Fruit fly (Drosophila melanogaster) whole organism, embryonic: ENCODE results near the gene Etfb.

Experiments
- B-H2 ChIP-seq: fragments of 200-800 bp; sonication (Bioruptor generic); optimal IDR thresholded peaks from 2 replicates; lab custom pipeline; 2018; ENCODE audit warnings: missing biosample characterization, mild to moderate bottlenecking, missing genetic modification characterization
- BEAF-32 ChIP-seq: fragments of 200-800 bp; sonication (Bioruptor generic); optimal IDR thresholded peaks from 3 replicates; lab custom pipeline; 2017; ENCODE audit warnings: missing biosample characterization, missing genetic modification characterization, mild to moderate bottlenecking, moderate library complexity, missing genetic modification reagents
- CG10959 ChIP-seq: fragments of 200-800 bp; sonication (Bioruptor generic); IDR thresholded peaks from 2 replicates; pipeline ENCODE4 v1.3.6; 2022; ENCODE audit warnings: missing biosample characterization, missing genetic modification characterization
- CG12744 ChIP-seq: fragments of 200-800 bp; sonication (Bioruptor generic); optimal IDR thresholded peaks from 2 replicates; lab custom pipeline; 2016; ENCODE audit warnings: missing biosample characterization, missing genetic modification characterization
- CG13894 ChIP-seq: fragments of 200-800 bp; sonication (Bioruptor generic); optimal IDR thresholded peaks from 3 replicates; lab custom pipeline; 2018; ENCODE audit warnings: missing biosample characterization, mild to moderate bottlenecking, missing genetic modification characterization, moderate library complexity
- CG1603 ChIP-seq: fragments of 200-800 bp; sonication (Bioruptor generic); optimal IDR thresholded peaks from 2 replicates; lab custom pipeline; 2019; ENCODE audit warnings: missing biosample characterization, mild to moderate bottlenecking, missing genetic modification characterization, moderate library complexity
- CG17612 ChIP-seq: fragments of 200-800 bp; sonication (Bioruptor generic); IDR thresholded peaks from 2 replicates; pipeline ENCODE4 v1.3.6; 2022; ENCODE audit warnings: missing biosample characterization, missing genetic modification characterization
- CG2129 ChIP-seq: fragments of 200-800 bp; sonication (Bioruptor generic); IDR thresholded peaks from 2 replicates; pipeline ENCODE4 v1.3.6; 2022; ENCODE audit warnings: missing biosample characterization, missing genetic modification characterization; ENCODE audit not compliant: partially characterized antibody
- CG3281 ChIP-seq: fragments of 200-800 bp; sonication (Bioruptor generic); optimal IDR thresholded peaks from 3 replicates; lab custom pipeline; 2017; ENCODE audit warnings: missing biosample characterization, mild to moderate bottlenecking, missing genetic modification characterization
- CG3847 ChIP-seq: fragments of 200-800 bp; sonication (Bioruptor generic); IDR thresholded peaks from 2 replicates; pipeline ENCODE4 v1.3.6; 2022; ENCODE audit warnings: missing biosample characterization, missing genetic modification characterization
- CG4404 ChIP-seq: fragments of 200-800 bp; sonication (Bioruptor generic); IDR thresholded peaks from 2 replicates; pipeline ENCODE4 v1.3.6; 2022; ENCODE audit warnings: missing biosample characterization, missing genetic modification characterization
- CG4617 ChIP-seq: fragments of 200-800 bp; sonication (Bioruptor generic); optimal IDR thresholded peaks from 3 replicates; lab custom pipeline; 2016; ENCODE audit warnings: missing biosample characterization, missing genetic modification characterization, borderline replicate concordance
- CG4730 ChIP-seq: fragments of 200-800 bp; sonication (Bioruptor generic); IDR thresholded peaks from 2 replicates; pipeline ENCODE4 v1.3.6; 2022; ENCODE audit warnings: missing biosample characterization, missing genetic modification characterization
- CG6254 ChIP-seq: fragments of 200-800 bp; sonication (Bioruptor generic); optimal IDR thresholded peaks from 3 replicates; lab custom pipeline; 2017; ENCODE audit warnings: mild to moderate bottlenecking, missing biosample characterization, missing genetic modification reagents, missing genetic modification characterization
- CG6791 ChIP-seq: fragments of 200-800 bp; sonication (Bioruptor generic); IDR thresholded peaks from 3 replicates; pipeline ENCODE4 v1.3.6; 2022; ENCODE audit warnings: missing biosample characterization, missing genetic modification characterization; ENCODE audit not compliant: partially characterized antibody
- CG7928 ChIP-seq: fragments of 200-800 bp; sonication (Bioruptor generic); optimal IDR thresholded peaks from 2 replicates; lab custom pipeline; 2017; ENCODE audit warnings: missing biosample characterization, mild to moderate bottlenecking, missing genetic modification characterization
- CG8359 ChIP-seq: fragments of 200-800 bp; sonication (Bioruptor generic); optimal IDR thresholded peaks from 2 replicates; lab custom pipeline; 2017; ENCODE audit warnings: missing biosample characterization, mild to moderate bottlenecking, missing genetic modification characterization, borderline replicate concordance
- CG9876 ChIP-seq: fragments of 200-800 bp; sonication (Bioruptor generic); optimal IDR thresholded peaks from 2 replicates; lab custom pipeline; 2016; ENCODE audit warnings: missing biosample characterization, missing genetic modification characterization
- Dad ChIP-seq: fragments of 200-800 bp; sonication (Bioruptor generic); optimal IDR thresholded peaks from 3 replicates; lab custom pipeline; 2016; ENCODE audit warnings: missing biosample characterization, missing genetic modification characterization
- Dip3 ChIP-seq: fragments of 200-800 bp; sonication (Bioruptor generic); optimal IDR thresholded peaks from 3 replicates; lab custom pipeline; 2016; ENCODE audit warnings: missing biosample characterization, missing genetic modification characterization
- E2f2 ChIP-seq: fragments of 200-800 bp; sonication (Bioruptor generic); IDR thresholded peaks from 2 replicates; pipeline ENCODE4 v1.3.6; 2022; ENCODE audit warnings: missing biosample characterization, missing genetic modification characterization
- ERR ChIP-seq: fragments of 200-800 bp; sonication (Bioruptor generic); optimal IDR thresholded peaks from 2 replicates; lab custom pipeline; 2016; ENCODE audit warnings: missing biosample characterization, missing genetic modification characterization
- Hey ChIP-seq: fragments of 200-800 bp; sonication (Bioruptor generic); optimal IDR thresholded peaks from 3 replicates; lab custom pipeline; 2018; ENCODE audit warnings: missing biosample characterization, mild to moderate bottlenecking, missing genetic modification characterization
- Med ChIP-seq: fragments of 200-800 bp; sonication (Bioruptor generic); peaks from one replicate; lab custom pipeline; 2016; ENCODE audit warnings: missing biosample characterization, missing genetic modification characterization, mild to moderate bottlenecking, inconsistent platforms, moderate library complexity
- Mes4 ChIP-seq: fragments of 200-800 bp; sonication (Bioruptor generic); optimal IDR thresholded peaks from 2 replicates; lab custom pipeline; 2016; ENCODE audit warnings: missing biosample characterization, missing genetic modification characterization
- NFAT ChIP-seq: fragments of 200-800 bp; sonication (Bioruptor generic); IDR thresholded peaks from 2 replicates; pipeline ENCODE4 v1.3.6; 2022; ENCODE audit warnings: missing biosample characterization, missing genetic modification characterization
- Neu2 ChIP-seq: fragments of 200-800 bp; sonication (Bioruptor generic); optimal IDR thresholded peaks from 3 replicates; lab custom pipeline; 2016; ENCODE audit warnings: missing biosample characterization, missing genetic modification characterization, borderline replicate concordance
- Six4 ChIP-seq: fragments of 200-800 bp; sonication (Bioruptor generic); optimal IDR thresholded peaks from 2 replicates; lab custom pipeline; 2016; ENCODE audit warnings: missing biosample characterization, missing genetic modification characterization
- Xbp1 ChIP-seq: fragments of 200-800 bp; sonication (Bioruptor generic); optimal IDR thresholded peaks from 3 replicates; lab custom pipeline; 2016; ENCODE audit warnings: missing biosample characterization, mild to moderate bottlenecking, missing genetic modification characterization
- aop ChIP-seq: fragments of 200-800 bp; sonication (Bioruptor generic); IDR thresholded peaks from 2 replicates; pipeline ENCODE4 v1.3.6; 2022; ENCODE audit warnings: missing biosample characterization, missing genetic modification characterization
- crol ChIP-seq: fragments of 200-800 bp; sonication (Bioruptor generic); IDR thresholded peaks from 2 replicates; pipeline ENCODE4 v1.3.6; 2022; ENCODE audit warnings: missing biosample characterization, missing genetic modification characterization
- danr ChIP-seq: fragments of 200-800 bp; sonication (Bioruptor generic); IDR thresholded peaks from 2 replicates; pipeline ENCODE4 v1.3.6; 2022; ENCODE audit warnings: missing biosample characterization, missing genetic modification characterization
- disco-r ChIP-seq: fragments of 200-800 bp; sonication (Bioruptor generic); optimal IDR thresholded peaks from 2 replicates; lab custom pipeline; 2016; ENCODE audit warnings: missing biosample characterization, missing genetic modification characterization
- ems ChIP-seq: fragments of 200-800 bp; sonication (Bioruptor generic); optimal IDR thresholded peaks from 3 replicates; lab custom pipeline; 2016; ENCODE audit warnings: missing biosample characterization, missing genetic modification characterization
- gce ChIP-seq: fragments of 200-800 bp; sonication (Bioruptor generic); IDR thresholded peaks from 3 replicates; pipeline ENCODE4 v1.3.6; 2022; ENCODE audit warnings: missing biosample characterization, missing genetic modification characterization
- gfzf ChIP-seq: fragments of 200-800 bp; sonication (Bioruptor generic); optimal IDR thresholded peaks from 2 replicates; lab custom pipeline; 2016; ENCODE audit warnings: missing biosample characterization, mild to moderate bottlenecking, missing genetic modification characterization, moderate library complexity
- grau ChIP-seq: fragments of 200-800 bp; optimal IDR thresholded peaks from 3 replicates; lab custom pipeline; 2019; ENCODE audit warnings: missing biosample characterization, mild to moderate bottlenecking, missing genetic modification characterization, moderate library complexity
- gsb-n ChIP-seq: fragments of 200-800 bp; sonication (Bioruptor generic); optimal IDR thresholded peaks from 3 replicates; lab custom pipeline; 2018; ENCODE audit warnings: missing biosample characterization, mild to moderate bottlenecking, missing genetic modification characterization
- hb ChIP-seq: fragments of 200-800 bp; sonication (Bioruptor generic); IDR thresholded peaks from 3 replicates; pipeline ENCODE4 v1.3.6; 2022; ENCODE audit warnings: missing biosample characterization, missing genetic modification characterization; ENCODE audit not compliant: partially characterized antibody
- ind ChIP-seq: fragments of 200-800 bp; sonication (Bioruptor generic); optimal IDR thresholded peaks from 3 replicates; lab custom pipeline; 2016; ENCODE audit warnings: missing biosample characterization, missing genetic modification characterization
- pfk ChIP-seq: fragments of 200-800 bp; sonication (Bioruptor generic); optimal IDR thresholded peaks from 2 replicates; lab custom pipeline; 2018; ENCODE audit warnings: missing biosample characterization, mild to moderate bottlenecking, missing genetic modification characterization, moderate library complexity
- pho ChIP-seq: fragments of 200-800 bp; sonication (Bioruptor generic); optimal IDR thresholded peaks from 2 replicates; lab custom pipeline; 2016; ENCODE audit warnings: missing biosample characterization, missing genetic modification characterization
- pros ChIP-seq: fragments of 200-800 bp; sonication (Bioruptor generic); optimal IDR thresholded peaks from 3 replicates; lab custom pipeline; 2019; ENCODE audit warnings: missing biosample characterization, mild to moderate bottlenecking, missing genetic modification characterization, moderate library complexity
- shn ChIP-seq: fragments of 200-800 bp; sonication (Bioruptor generic); optimal IDR thresholded peaks from 3 replicates; lab custom pipeline; 2016; ENCODE audit warnings: missing biosample characterization, missing genetic modification characterization
- sima ChIP-seq: fragments of 200-800 bp; sonication (Bioruptor generic); optimal IDR thresholded peaks from 2 replicates; lab custom pipeline; 2016; ENCODE audit warnings: missing biosample characterization, missing genetic modification characterization
- slbo ChIP-seq: fragments of 200-800 bp; sonication (Bioruptor generic); IDR thresholded peaks from 2 replicates; pipeline ENCODE4 v1.3.6; 2022; ENCODE audit warnings: missing biosample characterization, missing genetic modification characterization
- ssp ChIP-seq: fragments of 200-800 bp; sonication (Bioruptor generic); IDR thresholded peaks from 2 replicates; pipeline ENCODE4 v1.3.6; 2022; ENCODE audit warnings: missing biosample characterization, missing genetic modification characterization
- tna ChIP-seq: fragments of 200-800 bp; sonication (Bioruptor generic); IDR thresholded peaks from 2 replicates; pipeline ENCODE4 v1.3.6; 2022; ENCODE audit warnings: missing biosample characterization, missing genetic modification characterization; ENCODE audit not compliant: partially characterized antibody
- trem ChIP-seq: fragments of 200-800 bp; optimal IDR thresholded peaks from 3 replicates; lab custom pipeline; 2019; ENCODE audit warnings: missing biosample characterization, mild to moderate bottlenecking, missing genetic modification characterization, moderate library complexity
- unc-4 ChIP-seq: fragments of 200-800 bp; sonication (Bioruptor generic); IDR thresholded peaks from 2 replicates; pipeline ENCODE4 v1.3.6; 2022; ENCODE audit warnings: missing biosample characterization, missing genetic modification characterization; ENCODE audit not compliant: partially characterized antibody
- zfh2 ChIP-seq: fragments of 200-800 bp; sonication (Bioruptor generic); optimal IDR thresholded peaks from 2 replicates; lab custom pipeline; 2016; ENCODE audit warnings: missing biosample characterization, missing genetic modification characterization

Etfb gene

DNA sequence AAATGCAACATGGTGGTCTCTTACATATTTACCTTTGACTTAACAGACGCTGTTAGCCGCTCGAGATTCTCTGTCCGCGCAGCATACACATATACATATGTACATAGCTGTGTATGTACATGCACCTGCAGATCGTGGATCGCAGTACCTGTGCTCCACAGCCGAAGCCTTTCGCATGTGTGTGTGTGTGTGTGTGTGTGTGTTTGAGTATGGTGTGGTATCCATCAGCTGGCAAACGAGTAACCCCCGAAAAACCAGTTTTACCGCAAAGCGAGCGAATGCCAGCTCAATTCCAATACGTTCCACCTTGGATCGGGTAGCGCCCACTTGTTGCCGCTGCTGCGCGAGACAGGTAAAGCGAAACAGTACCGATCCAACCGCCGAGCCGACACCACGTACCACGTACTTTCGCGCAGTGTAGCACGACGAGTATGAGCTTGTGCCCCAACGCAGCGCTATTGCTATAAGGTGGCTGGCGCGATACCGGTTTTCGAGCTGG is 38.6 kb upstream of the Etfb start, which contains the start of gene Cad99C (continued):
- TF ChIP-seq disco-r (no peak), ems (no peak), slbo (GFP tag; lab: Robert Waterston, UW) (peak; percentile 16; the same call in 1 of the 2 replicates), NFAT (GFP tag; lab: Robert Waterston, UW) (no peak), pho (GFP tag; lab: Kevin White, UChicago) (no peak), pros (peak; percentile 62), Six4 (no peak), B-H2 (GFP tag; lab: Kevin White, UChicago) (no peak), CG7928 (GFP tag; lab: Kevin White, UChicago) (no peak), CG6254 (GFP tag; lab: Kevin White, UChicago) (no peak), gce (GFP tag; lab: Robert Waterston, UW) (0 out of 3 replicates have a peak, but pooled peaks have one; percentile 14), CG13894 (peak; percentile 69), Xbp1 (GFP tag; lab: Kevin White, UChicago) (no peak), CG3847 (GFP tag; lab: Robert Waterston, UW) (0 out of 2 replicates have a peak, but pooled peaks have one; percentile 15), BEAF-32 (no peak), ssp (GFP tag; lab: Robert Waterston, UW) (no peak), pfk (GFP tag; lab: Kevin White, UChicago) (peak; percentile 92), unc-4 (GFP tag; lab: Robert Waterston, UW) (peak; percentile 35; the same call in 1 of the 2 replicates), crol (GFP tag; lab: Robert Waterston, UW) (no peak), E2f2 (no peak), CG6791 (GFP tag; lab: Robert Waterston, UW) (peak; percentile 22; the same call in 1 of the 3 replicates), Dip3 (GFP tag; lab: Kevin White, UChicago) (no peak), shn (no peak), CG3281 (GFP tag; lab: Kevin White, UChicago) (no peak), CG17612 (GFP tag; lab: Robert Waterston, UW) (no peak), Neu2 (GFP tag; lab: Kevin White, UChicago) (no peak), ERR (GFP tag; lab: Kevin White, UChicago) (no peak), trem (tag; lab: Kevin White, UChicago) (no peak), tna (no peak), danr (GFP tag; lab: Robert Waterston, UW) (no peak), grau (tag; lab: Kevin White, UChicago) (no peak), CG1603 (tag; lab: Kevin White, UChicago) (no peak), hb (GFP tag; lab: Robert Waterston, UW) (no peak), Mes4 (GFP tag; lab: Kevin White, UChicago) (no peak), CG4617 (GFP tag; lab: Kevin White, UChicago) (no peak), CG10959 (GFP tag; lab: Robert Waterston, UW) (no peak), CG4404 (GFP tag; lab: Robert Waterston, UW) (no peak), Dad (no peak), CG12744 (GFP tag; lab: Kevin White, UChicago) (no peak), ind (GFP tag; lab: Kevin White, UChicago) (no peak), zfh2 (no peak), sima (no peak), Hey (tag; lab: Kevin White, UChicago) (no peak), CG8359 (GFP tag; lab: Kevin White, UChicago) (no peak), gsb-n (tag; lab: Kevin White, UChicago) (no peak), CG4730 (GFP tag; lab: Robert Waterston, UW) (no peak), CG9876 (GFP tag; lab: Kevin White, UChicago) (no peak), aop (GFP tag; lab: Robert Waterston, UW) (no peak), Med (peak; percentile 78), CG2129 (GFP tag; lab: Robert Waterston, UW) (no peak), gfzf (no peak)
